Worm (Caenorhabditis elegans): ENCODE data around the gene Y69A2AR.32.

- TF ChIP-seq F13H6.1 (tag; optimal IDR thresholded peaks at IDR 0.05) (no peak), ceh-48 (tag; optimal IDR thresholded peaks at IDR 0.05) (no peak), nfya-1 (tag; optimal IDR thresholded peaks at IDR 0.05) (no peak), hlh-15 (tag; optimal IDR thresholded peaks at IDR 0.05) (no peak)
Measured at ce11 chrIV:2568267-2568666, 42.0 kb upstream of the Y69A2AR.32 start, which contains the start of the genes Y69A2AR.25 and Y69A2AR.12.

Measured in whole organism, late embryonic.